Worm (Caenorhabditis elegans) whole organism, early embryonic: ENCODE measurements around the gene txdc-17.
"Not testable (repeated sequence)": the region's sequence is repeated elsewhere in the genome, so short reads cannot be mapped to it uniquely, and the experiment has no call there.

Source experiments
- aly-1 ChIP-seq: sonication (generic microtip); optimal IDR thresholded peaks from 2 replicates; lab custom pipeline; 2016; ENCODE audit warnings: missing genetic modification characterization, missing compliant biosample characterization
- ceh-13 ChIP-seq: fragments of 200-800 bp; sonication (Bioruptor generic); optimal IDR thresholded peaks from 2 replicates; lab custom pipeline; 2018; ENCODE audit warnings: mild to moderate bottlenecking, missing genetic modification characterization, missing compliant biosample characterization
- tra-4 ChIP-seq: sonication (generic microtip); optimal IDR thresholded peaks from 2 replicates; lab custom pipeline; 2017; ENCODE audit warnings: missing genetic modification characterization, missing compliant biosample characterization

txdc-17 gene

ce11 chrIII:2881989-2882388, 47.5 kb downstream of the txdc-17 start, which contains the start of gene F56F11.2:
F56F11.2 (plus strand) TSS chrIII:2882289.
- TF ChIP-seq tra-4 (tag; lab: Kevin White, UChicago); aly-1 (tag; lab: Kevin White, UChicago); ceh-13 (GFP tag; lab: Kevin White, UChicago): not testable (repeated sequence)
